Fruit fly (Drosophila melanogaster): ENCODE measurements around the gene CG15741.
A peak's percentile ranks its signal among the peaks of the same experiment; 100 is the strongest.

The CG15741 gene

dm6 chrX:11854758-11855465 lies 17.1 kb upstream of the CG15741 start, which contains the start of the genes CG10347 and ATP7 (continued):
- TF ChIP-seq CG1621 (tag; optimal IDR thresholded peaks at IDR 0.05) (peak; percentile 16), lz (GFP tag; optimal IDR thresholded peaks at IDR 0.05) (peak; percentile 21), Eip75B (GFP tag; optimal IDR thresholded peaks at IDR 0.05) (peak; percentile 22), pdm3 (GFP tag; optimal IDR thresholded peaks at IDR 0.05) (peak; percentile 3), Sox102F (GFP tag; optimal IDR thresholded peaks at IDR 0.05) (peak; percentile 2), net (GFP tag; optimal IDR thresholded peaks at IDR 0.05) (peak; percentile 7), topi (GFP tag; optimal IDR thresholded peaks at IDR 0.05) (peak; percentile 37), achi (GFP tag; optimal IDR thresholded peaks at IDR 0.05) (peak; percentile 29), Sox15 (GFP tag; optimal IDR thresholded peaks at IDR 0.05) (no peak)

dm6 chrX:11852310-11852709 lies 14.5 kb upstream of the CG15741 start, which contains the start of gene p24-1:
TSS of gene p24-1 (minus strand) at chrX:11852530.
- TF ChIP-seq CG3032 (tag; optimal IDR thresholded peaks at IDR 0.05) (peak; percentile 6), CG3919 (GFP tag; optimal IDR thresholded peaks at IDR 0.05) (peak; percentile 42), fkh (GFP tag; optimal IDR thresholded peaks at IDR 0.05) (peak; percentile 65), net (GFP tag; optimal IDR thresholded peaks at IDR 0.05) (no peak), CG31627 (GFP tag; optimal IDR thresholded peaks at IDR 0.05) (peak; percentile 50), Ets21C (GFP tag; optimal IDR thresholded peaks at IDR 0.05) (peak; percentile 1), Sox14 (GFP tag; optimal IDR thresholded peaks at IDR 0.05) (peak; percentile 16), Eip78C (GFP tag) (peak; percentile 37), CG10631 (GFP tag; optimal IDR thresholded peaks at IDR 0.05) (peak; percentile 27), esn (GFP tag; optimal IDR thresholded peaks at IDR 0.05) (peak; percentile 40), achi (GFP tag; optimal IDR thresholded peaks at IDR 0.05) (peak; percentile 96), vri (GFP tag; optimal IDR thresholded peaks at IDR 0.05) (peak; percentile 73), lz (GFP tag; optimal IDR thresholded peaks at IDR 0.05) (peak; percentile 49), Hr39 (GFP tag; optimal IDR thresholded peaks at IDR 0.05) (peak; percentile 29), CG32006 (GFP tag; optimal IDR thresholded peaks at IDR 0.05) (no peak), cyc (GFP tag; optimal IDR thresholded peaks at IDR 0.05) (peak; percentile 49), CG6792 (GFP tag; optimal IDR thresholded peaks at IDR 0.05) (no peak), Met (GFP tag; optimal IDR thresholded peaks at IDR 0.05) (peak; percentile 14), OdsH (GFP tag; optimal IDR thresholded peaks at IDR 0.05) (peak; percentile 9), CG11902 (GFP tag; optimal IDR thresholded peaks at IDR 0.05) (no peak), dac (GFP tag; optimal IDR thresholded peaks at IDR 0.05) (no peak), acj6 (GFP tag; optimal IDR thresholded peaks at IDR 0.05) (no peak), topi (GFP tag; optimal IDR thresholded peaks at IDR 0.05) (peak; percentile 14), svp (GFP tag) (peak; percentile 72), CG1621 (tag; optimal IDR thresholded peaks at IDR 0.05) (peak; percentile 98)

dm6 chrX:11849267-11849666 lies 11.4 kb upstream of the CG15741 start:
- TF ChIP-seq vri (GFP tag; optimal IDR thresholded peaks at IDR 0.05) (no peak), topi (GFP tag; optimal IDR thresholded peaks at IDR 0.05) (no peak), CG3919 (GFP tag; optimal IDR thresholded peaks at IDR 0.05) (no peak), Sox15 (GFP tag; optimal IDR thresholded peaks at IDR 0.05) (no peak), achi (GFP tag; optimal IDR thresholded peaks at IDR 0.05) (no peak), net (GFP tag; optimal IDR thresholded peaks at IDR 0.05) (no peak), CG34406 (GFP tag; optimal IDR thresholded peaks at IDR 0.05) (no peak), CG6854 (GFP tag; optimal IDR thresholded peaks at IDR 0.05) (no peak), CG11902 (GFP tag; optimal IDR thresholded peaks at IDR 0.05) (no peak), salr (GFP tag; optimal IDR thresholded peaks at IDR 0.05) (no peak)

dm6 chrX:11848507-11849264 lies 10.9 kb upstream of the CG15741 start:
- peak; percentile 26 for TF ChIP-seq fkh (GFP tag; optimal IDR thresholded peaks at IDR 0.05)
- peak; percentile 7 for TF ChIP-seq CG34406 (GFP tag; optimal IDR thresholded peaks at IDR 0.05)
- TF ChIP-seq Blimp-1 (GFP tag; optimal IDR thresholded peaks at IDR 0.05), result peak; percentile 6
- TF ChIP-seq cyc (GFP tag; optimal IDR thresholded peaks at IDR 0.05), result no peak
- TF ChIP-seq CG16779 (tag; optimal IDR thresholded peaks at IDR 0.05), result no peak
- TF ChIP-seq Ets96B (tag; optimal IDR thresholded peaks at IDR 0.05), result no peak
- no peak for TF ChIP-seq CG11762 (GFP tag; optimal IDR thresholded peaks at IDR 0.05; ENCODE audit: insufficient read depth)
- TF ChIP-seq svp (GFP tag), result peak; percentile 10
- TF ChIP-seq CG8119 (GFP tag; IDR thresholded peaks at IDR 0.05), result no peak
- peak; percentile 47 for TF ChIP-seq Eip78C (GFP tag)
- TF ChIP-seq Smox (GFP tag; optimal IDR thresholded peaks at IDR 0.05), result no peak

Measured in whole organism, prepupa.